Fruit fly (Drosophila melanogaster) whole organism, embryonic: ENCODE measurements around the gene CG12609.

ENCODE experiments used
- CG10959 ChIP-seq: fragments of 200-800 bp; sonication (Bioruptor generic); IDR thresholded peaks from 2 replicates; pipeline ENCODE4 v1.3.6; 2022; ENCODE audit warnings: missing biosample characterization, missing genetic modification characterization
- CG2199 ChIP-seq: fragments of 200-800 bp; sonication (Bioruptor generic); IDR thresholded peaks from 3 replicates; pipeline ENCODE4 v1.3.6; 2022; ENCODE audit warnings: missing biosample characterization, missing genetic modification characterization
- CG3995 ChIP-seq: fragments of 200-800 bp; sonication (Bioruptor generic); optimal IDR thresholded peaks from 3 replicates; lab custom pipeline; 2016; ENCODE audit warnings: missing biosample characterization, missing genetic modification characterization
- CG5245 ChIP-seq: fragments of 200-800 bp; sonication (Bioruptor generic); optimal IDR thresholded peaks from 3 replicates; lab custom pipeline; 2016; ENCODE audit warnings: missing biosample characterization, missing genetic modification characterization
- CG6654 ChIP-seq: fragments of 200-800 bp; sonication (Bioruptor generic); optimal IDR thresholded peaks from 2 replicates; lab custom pipeline; 2017; ENCODE audit warnings: missing biosample characterization, mild to moderate bottlenecking, missing genetic modification characterization
- CG7372 ChIP-seq: fragments of 200-800 bp; sonication (Bioruptor generic); IDR thresholded peaks from 2 replicates; pipeline ENCODE4 v1.3.6; 2022; ENCODE audit warnings: missing biosample characterization, missing genetic modification characterization
- Ets65A ChIP-seq: fragments of 200-800 bp; sonication (Bioruptor generic); peaks from one replicate; lab custom pipeline; 2016; ENCODE audit warnings: missing biosample characterization, missing genetic modification characterization
- Lpt ChIP-seq: fragments of >200 bp; optimal IDR thresholded peaks from 2 replicates; lab custom pipeline; 2018; ENCODE audit warnings: missing biosample characterization, missing genetic modification characterization
- Sox102F ChIP-seq: fragments of 200-800 bp; sonication (Bioruptor generic); optimal IDR thresholded peaks from 2 replicates; lab custom pipeline; 2018; ENCODE audit warnings: missing biosample characterization, mild to moderate bottlenecking, missing genetic modification characterization, moderate library complexity
- Ssrp ChIP-seq: fragments of 200-800 bp; sonication (Bioruptor generic); optimal IDR thresholded peaks from 2 replicates; lab custom pipeline; 2018; ENCODE audit warnings: missing biosample characterization, mild to moderate bottlenecking, missing genetic modification characterization, moderate library complexity
- otp ChIP-seq: fragments of 200-800 bp; sonication (Bioruptor generic); IDR thresholded peaks from 3 replicates; pipeline ENCODE4, ENCODE4 v1.3.6; 2022; ENCODE audit warnings: missing biosample characterization, missing genetic modification characterization

- TF ChIP-seq Ssrp (tag; lab: Kevin White, UChicago) = no peak
- no peak for TF ChIP-seq Lpt (GFP tag; lab: Kevin White, UChicago)
- TF ChIP-seq CG5245 (GFP tag; lab: Kevin White, UChicago) = no peak
- TF ChIP-seq Sox102F = no peak
- TF ChIP-seq otp (GFP tag; lab: Robert Waterston, UW) = no peak
- no peak for TF ChIP-seq Ets65A (GFP tag; lab: Kevin White, UChicago)
- TF ChIP-seq CG10959 (GFP tag; lab: Robert Waterston, UW) = no peak
- TF ChIP-seq CG6654 = no peak
- TF ChIP-seq CG7372 (GFP tag; lab: Robert Waterston, UW) = no peak
- no peak for TF ChIP-seq CG3995 (GFP tag; lab: Kevin White, UChicago)
- TF ChIP-seq CG2199 (GFP tag; lab: Robert Waterston, UW) = no peak
Measured at dm6 chrX:18726270-18726669, 21.8 kb downstream of the CG12609 start, which contains the start of gene CCKLR-17D1.
